Fruit fly (Drosophila melanogaster): ENCODE measurements around the gene eEF1gamma.

Gene eEF1gamma

dm6 chr3R:29207996-29208395 lies 12.0 kb upstream of the eEF1gamma start (continued):
- no peak for TF ChIP-seq HLHmδ (GFP tag; optimal IDR thresholded peaks at IDR 0.05)
- TF ChIP-seq CG3847 (GFP tag; IDR thresholded peaks at IDR 0.05), result 0 out of 2 replicates have a peak, but pooled peaks have one; percentile 27
- TF ChIP-seq ab (GFP tag; optimal IDR thresholded peaks at IDR 0.05), result no peak
- TF ChIP-seq CG31388 (GFP tag; optimal IDR thresholded peaks at IDR 0.05), result no peak
- TF ChIP-seq seq (GFP tag; IDR thresholded peaks at IDR 0.05), result peak; percentile 60
- peak; percentile 80 for TF ChIP-seq phol (tag; optimal IDR thresholded peaks at IDR 0.05)
- no peak for TF ChIP-seq Dref (GFP tag; IDR thresholded peaks at IDR 0.05)
- TF ChIP-seq HHEX (GFP tag; optimal IDR thresholded peaks at IDR 0.05), result peak; percentile 69
- TF ChIP-seq Ravus (GFP tag; IDR thresholded peaks at IDR 0.05), result no peak
- peak; percentile 43 for TF ChIP-seq CG10654 (GFP tag; optimal IDR thresholded peaks at IDR 0.05)
- TF ChIP-seq Nf-YA (GFP tag; IDR thresholded peaks at IDR 0.05), result peak; percentile 54
- TF ChIP-seq C15 (GFP tag; IDR thresholded peaks at IDR 0.05), result no peak
- TF ChIP-seq amos (GFP tag; IDR thresholded peaks at IDR 0.05; ENCODE audit: partially characterized antibody), result no peak
- peak; percentile 71 for TF ChIP-seq stc (GFP tag; IDR thresholded peaks at IDR 0.05)
- no peak for TF ChIP-seq Adf1 (GFP tag; IDR thresholded peaks at IDR 0.05)
- no peak for TF ChIP-seq CG31224 (GFP tag; IDR thresholded peaks at IDR 0.05)
- no peak for TF ChIP-seq CG34376 (GFP tag; optimal IDR thresholded peaks at IDR 0.05)
- peak; percentile 71 to 88 for TF ChIP-seq bsh (GFP tag; optimal IDR thresholded peaks at IDR 0.05)
- TF ChIP-seq tup (GFP tag; optimal IDR thresholded peaks at IDR 0.05), result no peak
- peak; percentile 62 for TF ChIP-seq bcd (GFP tag; optimal IDR thresholded peaks at IDR 0.05)
- TF ChIP-seq CG8388 (GFP tag; optimal IDR thresholded peaks at IDR 0.05), result peak; percentile 77
- peak; percentile 54 for TF ChIP-seq Meics (GFP tag; optimal IDR thresholded peaks at IDR 0.05)
- no peak for TF ChIP-seq CG9876 (GFP tag; optimal IDR thresholded peaks at IDR 0.05)
- TF ChIP-seq tna (GFP tag; IDR thresholded peaks at IDR 0.05; ENCODE audit: partially characterized antibody), result no peak
- no peak for TF ChIP-seq yki (optimal IDR thresholded peaks at IDR 0.05)
- no peak for TF ChIP-seq Mes4 (GFP tag; optimal IDR thresholded peaks at IDR 0.05)
- peak; percentile 73 for TF ChIP-seq gcm (GFP tag; optimal IDR thresholded peaks at IDR 0.05)
- TF ChIP-seq lmd (GFP tag; IDR thresholded peaks at IDR 0.05), result peak; percentile 68
- no peak for TF ChIP-seq Taf1 (GFP tag; IDR thresholded peaks at IDR 0.05)
- TF ChIP-seq CG11696 (GFP tag; IDR thresholded peaks at IDR 0.05), result 0 out of 2 replicates have a peak, but pooled peaks have one; percentile 17
- TF ChIP-seq wor (GFP tag; IDR thresholded peaks at IDR 0.05), result 0 out of 2 replicates have a peak, but pooled peaks have one; percentile 21
- peak; percentile 79 for TF ChIP-seq chm (GFP tag; IDR thresholded peaks at IDR 0.05)

DNA sequence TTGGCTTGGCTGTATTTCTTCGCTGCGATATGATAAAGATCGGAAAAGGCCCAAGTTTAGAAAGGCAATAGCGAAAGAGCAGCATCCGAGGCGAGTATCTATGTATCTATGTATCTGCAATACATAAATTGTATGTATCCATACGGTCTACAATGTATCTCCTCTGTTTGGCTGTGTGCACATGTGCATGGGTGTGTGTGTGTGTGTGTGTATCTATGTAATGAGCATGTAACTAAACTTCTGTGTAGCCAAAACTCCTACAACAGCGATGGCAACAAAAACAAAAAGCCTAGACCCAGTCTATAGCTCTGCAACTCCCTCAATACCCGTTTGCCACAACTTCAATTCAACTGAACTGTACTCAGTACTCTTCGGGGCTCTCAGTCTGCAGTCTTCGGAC lies 9.9 kb upstream of the eEF1gamma start:
- no peak for TF ChIP-seq NC2β (GFP tag; optimal IDR thresholded peaks at IDR 0.05)
- peak; percentile 60 for TF ChIP-seq cg (GFP tag; optimal IDR thresholded peaks at IDR 0.05)
- TF ChIP-seq Trl (optimal IDR thresholded peaks at IDR 0.05), result peak; percentile 18 to 24
- TF ChIP-seq Trl (GFP tag; optimal IDR thresholded peaks at IDR 0.05), result no peak

- TF ChIP-seq Ets65A (GFP tag) (peak; percentile 9), emc (GFP tag; optimal IDR thresholded peaks at IDR 0.05) (no peak), gsb (GFP tag; IDR thresholded peaks at IDR 0.05) (no peak), CG33557 (GFP tag; optimal IDR thresholded peaks at IDR 0.05) (peak; percentile 7), Pdp1 (GFP tag; optimal IDR thresholded peaks at IDR 0.05) (no peak), CG6175 (GFP tag; IDR thresholded peaks at IDR 0.05) (peak; percentile 67; the same call in 2 of the 3 replicates), CG12391 (tag; optimal IDR thresholded peaks at IDR 0.05) (peak; percentile 22), E2f1 (GFP tag; IDR thresholded peaks at IDR 0.05) (no peak), PHDP (tag; optimal IDR thresholded peaks at IDR 0.05) (peak; percentile 12), Nf-YA (GFP tag; IDR thresholded peaks at IDR 0.05) (no peak), CG10366 (GFP tag; IDR thresholded peaks at IDR 0.05) (no peak), CG7839 (tag; optimal IDR thresholded peaks at IDR 0.05) (peak; percentile 32), toy (GFP tag; IDR thresholded peaks at IDR 0.05) (no peak), Camta (GFP tag; optimal IDR thresholded peaks at IDR 0.05) (peak; percentile 4), Usf (GFP tag; optimal IDR thresholded peaks at IDR 0.05) (peak; percentile 4)
Observed at dm6 chr3R:29210542-29211393, 9.2 kb upstream of the eEF1gamma start.

Data from whole organism, embryonic.